Worm (Caenorhabditis elegans) whole organism, L4/young adult: ENCODE data around the gene rabr-3.

ENCODE experiments used
- dao-5 ChIP-seq: sonication (generic microtip); optimal IDR thresholded peaks from 2 replicates; lab custom pipeline; 2016; ENCODE audit warnings: missing genotype, missing genetic modification characterization, moderate library complexity, missing compliant biosample characterization
- him-1 ChIP-seq: sonication (generic microtip); optimal IDR thresholded peaks from 2 replicates; lab custom pipeline; 2016; ENCODE audit warnings: missing genotype, missing genetic modification reagents, missing genetic modification characterization, missing compliant biosample characterization

DNA sequence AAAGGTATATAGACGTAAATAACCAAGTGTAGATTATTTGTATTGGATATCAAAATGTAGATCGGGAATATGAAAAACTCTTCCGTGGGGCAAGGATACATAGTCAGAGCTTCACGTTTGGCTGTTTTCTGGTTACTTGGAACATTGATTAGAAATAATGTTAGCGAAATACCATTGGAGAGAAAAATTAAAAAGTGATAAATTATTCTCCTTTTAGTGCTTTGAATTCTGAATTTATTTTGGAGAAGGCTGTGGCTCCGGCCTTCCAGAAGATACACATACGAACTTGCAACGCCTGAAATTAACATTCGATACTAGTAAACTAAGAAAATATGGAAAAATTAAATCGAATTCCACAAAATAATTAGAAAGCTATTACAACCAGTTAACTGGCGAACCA is 40.2 kb downstream of the rabr-3 start, which contains the start of gene srh-98:
- no peak for TF ChIP-seq dao-5 (tag; lab: Kevin White, UChicago)
- TF ChIP-seq him-1 (tag; lab: Kevin White, UChicago) = no peak
